Fruit fly (Drosophila melanogaster) whole organism, embryonic: ENCODE data around the gene CG2747.
A peak's percentile ranks its signal among the peaks of the same experiment; 100 is the strongest.

ENCODE experiments used
- Asciz ChIP-seq: fragments of 200-800 bp; sonication (Bioruptor generic); optimal IDR thresholded peaks from 2 replicates; lab custom pipeline; 2017; ENCODE audit warnings: missing biosample characterization, mild to moderate bottlenecking, missing genetic modification characterization, missing genetic modification reagents
- B-H2 ChIP-seq: fragments of 200-800 bp; sonication (Bioruptor generic); optimal IDR thresholded peaks from 2 replicates; lab custom pipeline; 2018; ENCODE audit warnings: missing biosample characterization, mild to moderate bottlenecking, missing genetic modification characterization
- BEAF-32 ChIP-seq: fragments of 200-800 bp; sonication (Bioruptor generic); optimal IDR thresholded peaks from 3 replicates; lab custom pipeline; 2017; ENCODE audit warnings: missing biosample characterization, missing genetic modification characterization, mild to moderate bottlenecking, moderate library complexity, missing genetic modification reagents
- CG11723 ChIP-seq: fragments of 200-800 bp; sonication (Bioruptor generic); optimal IDR thresholded peaks from 2 replicates; lab custom pipeline; 2017; ENCODE audit warnings: missing biosample characterization, mild to moderate bottlenecking, missing genetic modification characterization
- CG12942 ChIP-seq: fragments of 200-800 bp; sonication (Bioruptor generic); optimal IDR thresholded peaks from 3 replicates; lab custom pipeline; 2016; ENCODE audit warnings: missing biosample characterization, missing genetic modification characterization
- CG13424 ChIP-seq: fragments of 200-800 bp; sonication (Bioruptor generic); optimal IDR thresholded peaks from 2 replicates; lab custom pipeline; 2019; ENCODE audit warnings: missing biosample characterization, mild to moderate bottlenecking, missing genetic modification characterization, moderate library complexity
- CG16813 ChIP-seq: fragments of 200-800 bp; sonication (Bioruptor generic); IDR thresholded peaks from 3 replicates; pipeline ENCODE4 v1.3.6; 2022; ENCODE audit warnings: missing biosample characterization, missing genetic modification characterization; ENCODE audit not compliant: partially characterized antibody
- CG18599 ChIP-seq: fragments of 200-800 bp; sonication (Bioruptor generic); optimal IDR thresholded peaks from 3 replicates; lab custom pipeline; 2017; ENCODE audit warnings: missing biosample characterization, missing genetic modification characterization, mild to moderate bottlenecking, moderate library complexity, missing genetic modification reagents
- CG18764 ChIP-seq: fragments of 200-800 bp; sonication (Bioruptor generic); optimal IDR thresholded peaks from 3 replicates; lab custom pipeline; 2016; ENCODE audit warnings: missing biosample characterization, missing genetic modification characterization
- CG2202 ChIP-seq: fragments of 200-800 bp; sonication (Bioruptor generic); optimal IDR thresholded peaks from 2 replicates; lab custom pipeline; 2018; ENCODE audit warnings: missing biosample characterization, mild to moderate bottlenecking, missing genetic modification characterization
- CG3995 ChIP-seq: fragments of 200-800 bp; sonication (Bioruptor generic); optimal IDR thresholded peaks from 3 replicates; lab custom pipeline; 2016; ENCODE audit warnings: missing biosample characterization, missing genetic modification characterization
- CG6654 ChIP-seq: fragments of 200-800 bp; sonication (Bioruptor generic); optimal IDR thresholded peaks from 2 replicates; lab custom pipeline; 2017; ENCODE audit warnings: missing biosample characterization, mild to moderate bottlenecking, missing genetic modification characterization
- CG6683 ChIP-seq: fragments of 200-800 bp; sonication (Bioruptor generic); optimal IDR thresholded peaks from 2 replicates; lab custom pipeline; 2017; ENCODE audit warnings: missing biosample characterization, mild to moderate bottlenecking, missing genetic modification characterization, missing genetic modification reagents
- CG7928 ChIP-seq: fragments of 200-800 bp; sonication (Bioruptor generic); optimal IDR thresholded peaks from 2 replicates; lab custom pipeline; 2017; ENCODE audit warnings: missing biosample characterization, mild to moderate bottlenecking, missing genetic modification characterization
- CG8388 ChIP-seq: fragments of 200-800 bp; sonication (Bioruptor generic); optimal IDR thresholded peaks from 2 replicates; lab custom pipeline; 2019; ENCODE audit warnings: missing biosample characterization, mild to moderate bottlenecking, missing genetic modification characterization, moderate library complexity
- CG8924 ChIP-seq: fragments of 200-800 bp; optimal IDR thresholded peaks from 3 replicates; lab custom pipeline; 2019; ENCODE audit warnings: missing biosample characterization, mild to moderate bottlenecking, missing genetic modification characterization, moderate library complexity
- CHES-1-like ChIP-seq: fragments of 200-800 bp; sonication (Bioruptor generic); optimal IDR thresholded peaks from 2 replicates; lab custom pipeline; 2016; ENCODE audit warnings: missing biosample characterization, missing genetic modification characterization
- D19A ChIP-seq: fragments of 200-800 bp; optimal IDR thresholded peaks from 3 replicates; lab custom pipeline; 2019; ENCODE audit warnings: missing biosample characterization, mild to moderate bottlenecking, missing genetic modification characterization, moderate library complexity
- HHEX ChIP-seq: fragments of 200-800 bp; sonication (Bioruptor generic); optimal IDR thresholded peaks from 3 replicates; lab custom pipeline; 2017; ENCODE audit warnings: missing biosample characterization, mild to moderate bottlenecking, missing genetic modification characterization, missing genetic modification reagents
- HLHmδ ChIP-seq: fragments of 200-800 bp; sonication (Bioruptor generic); optimal IDR thresholded peaks from 2 replicates; lab custom pipeline; 2018; ENCODE audit warnings: missing biosample characterization, mild to moderate bottlenecking, missing genetic modification characterization, moderate library complexity
- Hand ChIP-seq: fragments of 200-800 bp; sonication (Bioruptor generic); optimal IDR thresholded peaks from 2 replicates; lab custom pipeline; 2017; ENCODE audit warnings: mild to moderate bottlenecking, missing biosample characterization, missing genetic modification reagents, missing genetic modification characterization
- NK7.1 ChIP-seq: fragments of 200-800 bp; sonication (Bioruptor generic); optimal IDR thresholded peaks from 3 replicates; lab custom pipeline; 2016; ENCODE audit warnings: missing biosample characterization, missing genetic modification characterization
- Nf-YB ChIP-seq: fragments of 200-800 bp; sonication (Bioruptor generic); optimal IDR thresholded peaks from 3 replicates; lab custom pipeline; 2019; ENCODE audit warnings: missing biosample characterization, mild to moderate bottlenecking, missing genetic modification characterization, moderate library complexity
- Opbp ChIP-seq: fragments of 200-800 bp; sonication (Bioruptor generic); IDR thresholded peaks from 3 replicates; pipeline ENCODE4 v1.3.6; 2022; ENCODE audit warnings: missing biosample characterization, missing genetic modification characterization; ENCODE audit not compliant: partially characterized antibody
- PHDP ChIP-seq: fragments of 200-800 bp; sonication (Bioruptor generic); optimal IDR thresholded peaks from 3 replicates; lab custom pipeline; 2018; ENCODE audit warnings: missing biosample characterization, mild to moderate bottlenecking, missing genetic modification characterization, moderate library complexity
- Rfx ChIP-seq: fragments of 200-800 bp; sonication (Bioruptor generic); IDR thresholded peaks from 2 replicates; pipeline ENCODE4 v1.3.6; 2022; ENCODE audit warnings: missing biosample characterization, missing genetic modification characterization
- Rx ChIP-seq: fragments of 200-800 bp; sonication (Bioruptor generic); IDR thresholded peaks from 2 replicates; pipeline ENCODE4 v1.3.6; 2022; ENCODE audit warnings: missing biosample characterization, missing genetic modification characterization
- Sin3A ChIP-seq: fragments of >200 bp; optimal IDR thresholded peaks from 2 replicates; lab custom pipeline; 2018
- Six4 ChIP-seq: fragments of 200-800 bp; sonication (Bioruptor generic); optimal IDR thresholded peaks from 2 replicates; lab custom pipeline; 2016; ENCODE audit warnings: missing biosample characterization, missing genetic modification characterization
- Spps ChIP-seq: fragments of 200-800 bp; sonication (Bioruptor generic); optimal IDR thresholded peaks from 2 replicates; lab custom pipeline; 2018; ENCODE audit warnings: missing biosample characterization, mild to moderate bottlenecking, missing genetic modification characterization
- TFAM ChIP-seq: fragments of 200-800 bp; sonication (Bioruptor generic); optimal IDR thresholded peaks from 2 replicates; lab custom pipeline; 2017; ENCODE audit warnings: missing biosample characterization, missing genetic modification characterization, inconsistent platforms
- amos ChIP-seq: fragments of 200-800 bp; sonication (Bioruptor generic); IDR thresholded peaks from 2 replicates; pipeline ENCODE4 v1.3.6; 2022; ENCODE audit warnings: missing biosample characterization, missing genetic modification characterization; ENCODE audit not compliant: partially characterized antibody
- caup ChIP-seq: fragments of 200-800 bp; sonication (Bioruptor generic); optimal IDR thresholded peaks from 3 replicates; lab custom pipeline; 2017; ENCODE audit warnings: missing biosample characterization, mild to moderate bottlenecking, missing genetic modification characterization, moderate library complexity; ENCODE audit not compliant: severe bottlenecking
- croc ChIP-seq: fragments of 200-800 bp; sonication (Bioruptor generic); conservative IDR thresholded peaks from 3 replicates; pipeline ENCODE4 v1.3.6; 2022; ENCODE audit warnings: missing biosample characterization, missing genetic modification characterization
- eve ChIP-seq, 2 experiments: fragments of >200 bp; optimal IDR thresholded peaks; 2 replicates each; lab custom pipeline; 2017; ENCODE audit warnings: missing biosample characterization in 2 of 2, missing genetic modification characterization in 2 of 2
- exex ChIP-seq: fragments of 200-800 bp; sonication (Bioruptor generic); optimal IDR thresholded peaks from 4 replicates; lab custom pipeline; 2018; ENCODE audit warnings: missing biosample characterization, mild to moderate bottlenecking, missing genetic modification characterization, moderate library complexity
- fu2 ChIP-seq: fragments of 200-800 bp; sonication (Bioruptor generic); optimal IDR thresholded peaks from 2 replicates; lab custom pipeline; 2016; ENCODE audit warnings: missing biosample characterization, missing genetic modification characterization
- nau ChIP-seq: fragments of 200-800 bp; sonication (Bioruptor generic); optimal IDR thresholded peaks from 3 replicates; lab custom pipeline; 2017; ENCODE audit warnings: missing biosample characterization, mild to moderate bottlenecking, missing genetic modification characterization, missing genetic modification reagents
- oc ChIP-seq: fragments of 200-800 bp; sonication (Bioruptor generic); optimal IDR thresholded peaks from 2 replicates; lab custom pipeline; 2018; ENCODE audit warnings: missing biosample characterization, mild to moderate bottlenecking, missing genetic modification characterization, moderate library complexity
- pho ChIP-seq: fragments of 200-800 bp; sonication (Bioruptor generic); optimal IDR thresholded peaks from 2 replicates; lab custom pipeline; 2016; ENCODE audit warnings: missing biosample characterization, missing genetic modification characterization
- pita ChIP-seq: fragments of 200-800 bp; sonication (Bioruptor generic); optimal IDR thresholded peaks from 2 replicates; lab custom pipeline; 2017; ENCODE audit warnings: missing biosample characterization, mild to moderate bottlenecking, missing genetic modification characterization
- psq ChIP-seq: fragments of 200-800 bp; sonication (Bioruptor generic); optimal IDR thresholded peaks from 2 replicates; lab custom pipeline; 2017; ENCODE audit warnings: missing biosample characterization, missing genetic modification characterization
- sim ChIP-seq: fragments of 200-800 bp; sonication (Bioruptor generic); IDR thresholded peaks from 2 replicates; pipeline ENCODE4 v1.3.6; 2022; ENCODE audit warnings: missing biosample characterization, missing genetic modification characterization
- sna ChIP-seq: fragments of 200-800 bp; sonication (Bioruptor generic); IDR thresholded peaks from 2 replicates; pipeline ENCODE4 v1.3.6; 2022; ENCODE audit warnings: missing biosample characterization, missing genetic modification characterization; ENCODE audit not compliant: partially characterized antibody
- sr ChIP-seq: fragments of 200-800 bp; sonication (Bioruptor generic); IDR thresholded peaks from 3 replicates; pipeline ENCODE4 v1.3.6; 2022; ENCODE audit warnings: missing biosample characterization, missing genetic modification characterization
- stwl ChIP-seq: fragments of 200-800 bp; sonication (Bioruptor generic); optimal IDR thresholded peaks from 3 replicates; lab custom pipeline; 2018; ENCODE audit warnings: missing biosample characterization, mild to moderate bottlenecking, missing genetic modification characterization, moderate library complexity
- toy ChIP-seq: fragments of 200-800 bp; sonication (Bioruptor generic); IDR thresholded peaks from 2 replicates; pipeline ENCODE4 v1.3.6; 2022; ENCODE audit warnings: missing biosample characterization, missing genetic modification characterization
- zf30C ChIP-seq: fragments of 200-800 bp; sonication (Bioruptor generic); optimal IDR thresholded peaks from 3 replicates; lab custom pipeline; 2018; ENCODE audit warnings: missing biosample characterization, mild to moderate bottlenecking, missing genetic modification characterization

Gene CG2747

dm6 chr3R:7977011-7977925 lies 53.3 kb downstream of the CG2747 start (continued):
- no peak for TF ChIP-seq CG18764 (GFP tag; lab: Kevin White, UChicago)
- TF ChIP-seq toy (GFP tag; lab: Robert Waterston, UW): no peak
- TF ChIP-seq amos: peak; percentile 42; the same call in 1 of the 2 replicates
- TF ChIP-seq Rx (GFP tag; lab: Robert Waterston, UW): no peak
- peak; percentile 71 for TF ChIP-seq stwl
- TF ChIP-seq pita (GFP tag; lab: Kevin White, UChicago): no peak
- no peak for TF ChIP-seq Hand (GFP tag; lab: Kevin White, UChicago)
- TF ChIP-seq Spps: peak; percentile 44
- no peak for TF ChIP-seq psq (GFP tag; lab: Kevin White, UChicago)
- TF ChIP-seq CHES-1-like (GFP tag; lab: Kevin White, UChicago): peak; percentile 9
- TF ChIP-seq eve (GFP tag; optimal IDR thresholded peaks at IDR 0.05; lab: Kevin White, UChicago): peak in 1 of 2 experiments; percentile 89
- TF ChIP-seq CG6654 (GFP tag; lab: Kevin White, UChicago): no peak
- TF ChIP-seq sna (GFP tag; lab: Robert Waterston, UW): no peak
- TF ChIP-seq CG6683 (GFP tag; lab: Kevin White, UChicago): no peak
- TF ChIP-seq Asciz (GFP tag; lab: Kevin White, UChicago): no peak
- TF ChIP-seq TFAM (GFP tag; lab: Kevin White, UChicago): no peak
- TF ChIP-seq sim (GFP tag; lab: Robert Waterston, UW): no peak
- TF ChIP-seq NK7.1 (GFP tag; lab: Kevin White, UChicago): no peak
- TF ChIP-seq pho (GFP tag; lab: Kevin White, UChicago): peak; percentile 20
- TF ChIP-seq Rfx (GFP tag; lab: Robert Waterston, UW): no peak
- TF ChIP-seq B-H2: peak; percentile 67
- TF ChIP-seq sr: peak; percentile 59; the same call in 1 of the 3 replicates
- TF ChIP-seq exex (tag; lab: Kevin White, UChicago): peak; percentile 55
- TF ChIP-seq CG16813 (GFP tag; lab: Robert Waterston, UW): no peak
- peak; percentile 18 for TF ChIP-seq nau (GFP tag; lab: Kevin White, UChicago)
- no peak for TF ChIP-seq CG7928 (GFP tag; lab: Kevin White, UChicago)
- no peak for TF ChIP-seq fu2 (GFP tag; lab: Kevin White, UChicago)
- TF ChIP-seq Nf-YB: peak; percentile 4
- no peak for TF ChIP-seq CG18599 (GFP tag; lab: Kevin White, UChicago)
- peak; percentile 27 for TF ChIP-seq Sin3A (lab: Kevin White, UChicago)
- peak; percentile 28 for TF ChIP-seq CG2202 (tag; lab: Kevin White, UChicago)
- peak; percentile 5 for TF ChIP-seq HHEX
- TF ChIP-seq CG12942 (GFP tag; lab: Kevin White, UChicago): no peak
- peak; percentile 85 for TF ChIP-seq D19A (tag; lab: Kevin White, UChicago)
- peak; percentile 5 for TF ChIP-seq zf30C
- no peak for TF ChIP-seq Six4 (GFP tag; lab: Kevin White, UChicago)
- TF ChIP-seq CG11723 (GFP tag; lab: Kevin White, UChicago): no peak
- TF ChIP-seq CG3995 (GFP tag; lab: Kevin White, UChicago): peak; percentile 71
- TF ChIP-seq Opbp (GFP tag; lab: Robert Waterston, UW): peak; percentile 58; the same call in 1 of the 3 replicates
- no peak for TF ChIP-seq croc
- TF ChIP-seq PHDP (tag; lab: Kevin White, UChicago): peak; percentile 31
- TF ChIP-seq caup (GFP tag; lab: Kevin White, UChicago): peak; percentile 10
- TF ChIP-seq oc (tag; lab: Kevin White, UChicago): peak; percentile 94
- TF ChIP-seq CG8388 (GFP tag; lab: Kevin White, UChicago): no peak
- TF ChIP-seq BEAF-32 (GFP tag; lab: Kevin White, UChicago): peak; percentile 55
- peak; percentile 54 for TF ChIP-seq CG8924
- peak; percentile 7 for TF ChIP-seq CG13424 (tag; lab: Kevin White, UChicago)
- TF ChIP-seq HLHmδ: no peak
